Worm (Caenorhabditis elegans): ENCODE data around the gene twk-40.

twk-40 gene

ce11 chrIII:13462965-13463783 lies 29.1 kb downstream of the twk-40 start, which contains the start of gene ant-1.1 (continued):
- TF ChIP-seq ztf-28 (GFP tag; IDR thresholded peaks at IDR 0.05) (peak; percentile 73; the same call in 1 of the 2 replicates), F52B5.7 (tag; optimal IDR thresholded peaks at IDR 0.05) (no peak), B0019.2 (GFP tag; conservative IDR thresholded peaks at IDR 0.05) (0 out of 2 replicates have a peak, but pooled peaks have one; percentile 4), snpc-1.1 (tag; optimal IDR thresholded peaks at IDR 0.05; ENCODE audit: insufficient read depth) (no peak), F37B4.10 (GFP tag; IDR thresholded peaks at IDR 0.05) (no peak), ceh-79 (tag; optimal IDR thresholded peaks at IDR 0.05) (peak; percentile 19), aptf-2 (GFP tag; conservative IDR thresholded peaks at IDR 0.05) (peak; percentile 82), ceh-58 (GFP tag; IDR thresholded peaks at IDR 0.05) (no peak), hmg-1.2 (GFP tag; IDR thresholded peaks at IDR 0.05) (peak; percentile 75), F23B12.7 (tag; optimal IDR thresholded peaks at IDR 0.05; ENCODE audit: insufficient read depth) (peak; percentile 68), mel-28 (tag; optimal IDR thresholded peaks at IDR 0.05; ENCODE audit: borderline replicate concordance) (peak; percentile 38), attf-3 (GFP tag; conservative IDR thresholded peaks at IDR 0.05) (peak; percentile 53; the same call in 1 of the 2 replicates), Y53F4B.3 (GFP tag; IDR thresholded peaks at IDR 0.05) (peak; percentile 63), hmg-20 (GFP tag; IDR thresholded peaks at IDR 0.05) (peak; percentile 68), lin-40 (tag; optimal IDR thresholded peaks at IDR 0.05) (peak; percentile 91), attf-6 (GFP tag; IDR thresholded peaks at IDR 0.05) (no peak), T07F8.4 (tag; optimal IDR thresholded peaks at IDR 0.05) (no peak), F57C9.4 (tag; optimal IDR thresholded peaks at IDR 0.05) (no peak), nhr-90 (tag; optimal IDR thresholded peaks at IDR 0.05) (no peak), lsy-27 (tag; optimal IDR thresholded peaks at IDR 0.05; ENCODE audit: borderline replicate concordance, insufficient read depth) (no peak), mes-4 (tag; optimal IDR thresholded peaks at IDR 0.05) (no peak), F49E8.2 (tag; optimal IDR thresholded peaks at IDR 0.05; ENCODE audit: insufficient read depth) (peak; percentile 10), rcor-1 (GFP tag; IDR thresholded peaks at IDR 0.05) (peak; percentile 87), zfh-2 (GFP tag; conservative IDR thresholded peaks at IDR 0.05) (peak; percentile 96), lin-54 (GFP tag; optimal IDR thresholded peaks at IDR 0.05) (peak; percentile 99), mcd-1 (GFP tag; IDR thresholded peaks at IDR 0.05) (peak; percentile 94), ceh-27 (GFP tag; optimal IDR thresholded peaks at IDR 0.05) (peak; percentile 89), rec-8 (tag; optimal IDR thresholded peaks at IDR 0.05) (no peak), Y56A3A.18 (GFP tag; IDR thresholded peaks at IDR 0.05) (peak; percentile 70), Y79H2A.3 (GFP tag; conservative IDR thresholded peaks at IDR 0.05) (no peak), dox-1 (GFP tag; IDR thresholded peaks at IDR 0.05) (peak; percentile 82), B0261.1 (tag; optimal IDR thresholded peaks at IDR 0.05) (peak; percentile 4), hlh-26 (GFP tag; conservative IDR thresholded peaks at IDR 0.05) (no peak), madf-8 (GFP tag; conservative IDR thresholded peaks at IDR 0.05) (peak; percentile 29; the same call in 1 of the 2 replicates), cebp-2 (GFP tag; IDR thresholded peaks at IDR 0.05) (no peak), ceh-40 (GFP tag; IDR thresholded peaks at IDR 0.05) (no peak), ama-1 (optimal IDR thresholded peaks at IDR 0.05) (peak; percentile 82), ama-1 (GFP tag; optimal IDR thresholded peaks at IDR 0.05) (no peak), Y95B8A.8 (GFP tag; IDR thresholded peaks at IDR 0.05) (peak; percentile 69), B0035.1 (tag; optimal IDR thresholded peaks at IDR 0.05) (peak; percentile 1), rpc-1 (optimal IDR thresholded peaks at IDR 0.05) (peak; percentile 21), rpc-1 (tag; optimal IDR thresholded peaks at IDR 0.05) (no peak), C06A6.2 (GFP tag; conservative IDR thresholded peaks at IDR 0.05) (peak; percentile 81), nhr-179 (tag; optimal IDR thresholded peaks at IDR 0.05) (no peak), lag-1 (GFP tag; IDR thresholded peaks at IDR 0.05) (no peak), nhr-80 (tag; optimal IDR thresholded peaks at IDR 0.05) (peak; percentile 63), tbp1 (GFP tag; optimal IDR thresholded peaks at IDR 0.05) (peak; percentile 69)
